Worm (Caenorhabditis elegans): ENCODE results near the gene gadr-4.

- TF ChIP-seq flt-1 (GFP tag; IDR thresholded peaks at IDR 0.05) (no peak), cog-1 (tag; optimal IDR thresholded peaks at IDR 0.05) (no peak), med-1 (GFP tag; optimal IDR thresholded peaks at IDR 0.05; ENCODE audit: insufficient read depth) (no peak), ref-1 (GFP tag; conservative IDR thresholded peaks at IDR 0.05) (no peak), tab-1 (GFP tag; IDR thresholded peaks at IDR 0.05) (no peak), ztf-23 (GFP tag; IDR thresholded peaks at IDR 0.05) (no peak), T22C8.4 (GFP tag; IDR thresholded peaks at IDR 0.05) (no peak)
Measured at ce11 chrII:4074710-4075109, 12.3 kb upstream of the gadr-4 start.

Data from whole organism, midembryonic.